Fruit fly (Drosophila melanogaster) whole organism, embryonic: ENCODE data around the gene CG42558.

Experiments
- Atf-2 ChIP-seq: fragments of 200-800 bp; sonication (Bioruptor generic); optimal IDR thresholded peaks from 2 replicates; lab custom pipeline; 2016; ENCODE audit warnings: missing biosample characterization, missing genetic modification characterization
- BEAF-32 ChIP-seq: fragments of 200-800 bp; sonication (Bioruptor generic); optimal IDR thresholded peaks from 3 replicates; lab custom pipeline; 2017; ENCODE audit warnings: missing biosample characterization, missing genetic modification characterization, mild to moderate bottlenecking, moderate library complexity, missing genetic modification reagents
- Bdp1 ChIP-seq: fragments of 200-800 bp; sonication (Bioruptor generic); optimal IDR thresholded peaks from 3 replicates; lab custom pipeline; 2016; ENCODE audit warnings: missing biosample characterization, missing genetic modification characterization
- Bteb2 ChIP-seq: fragments of 200-800 bp; sonication (Bioruptor generic); optimal IDR thresholded peaks from 2 replicates; lab custom pipeline; 2016; ENCODE audit warnings: missing biosample characterization, missing genetic modification characterization
- CG11456 ChIP-seq: fragments of 200-800 bp; sonication (Bioruptor generic); IDR thresholded peaks from 3 replicates; pipeline ENCODE4 v1.3.6; 2022; ENCODE audit warnings: missing biosample characterization, missing genetic modification characterization
- CG11696 ChIP-seq: fragments of 200-800 bp; sonication (Bioruptor generic); IDR thresholded peaks from 2 replicates; pipeline ENCODE4 v1.3.6; 2022; ENCODE audit warnings: missing biosample characterization, missing genetic modification characterization
- CG12769 ChIP-seq: fragments of 200-800 bp; sonication (Bioruptor generic); optimal IDR thresholded peaks from 2 replicates; lab custom pipeline; 2019; ENCODE audit warnings: missing biosample characterization, mild to moderate bottlenecking, missing genetic modification characterization, moderate library complexity
- CG15073 ChIP-seq: fragments of 200-800 bp; sonication (Bioruptor generic); optimal IDR thresholded peaks from 2 replicates; lab custom pipeline; 2016; ENCODE audit warnings: missing biosample characterization, missing genetic modification characterization
- CG15269 ChIP-seq: fragments of 200-800 bp; sonication (Bioruptor generic); optimal IDR thresholded peaks from 2 replicates; lab custom pipeline; 2018; ENCODE audit warnings: missing biosample characterization, mild to moderate bottlenecking, missing genetic modification characterization, moderate library complexity
- CG16779 ChIP-seq: fragments of 200-800 bp; sonication (Bioruptor generic); IDR thresholded peaks from 2 replicates; pipeline ENCODE4 v1.3.6; 2022; ENCODE audit warnings: missing biosample characterization, missing genetic modification characterization
- CG17568 ChIP-seq: fragments of 200-800 bp; sonication (Bioruptor generic); optimal IDR thresholded peaks from 2 replicates; lab custom pipeline; 2018; ENCODE audit warnings: missing biosample characterization, mild to moderate bottlenecking, missing genetic modification characterization, moderate library complexity
- CG18476 ChIP-seq: fragments of 200-800 bp; sonication (Bioruptor generic); optimal IDR thresholded peaks from 2 replicates; lab custom pipeline; 2016; ENCODE audit warnings: missing biosample characterization, mild to moderate bottlenecking, missing genetic modification characterization
- CG2202 ChIP-seq: fragments of 200-800 bp; sonication (Bioruptor generic); optimal IDR thresholded peaks from 2 replicates; lab custom pipeline; 2018; ENCODE audit warnings: missing biosample characterization, mild to moderate bottlenecking, missing genetic modification characterization
- CG31224 ChIP-seq: fragments of 200-800 bp; sonication (Bioruptor generic); IDR thresholded peaks from 2 replicates; pipeline ENCODE4 v1.3.6; 2022; ENCODE audit warnings: missing biosample characterization, missing genetic modification characterization
- CG31388 ChIP-seq: fragments of 200-800 bp; sonication (Bioruptor generic); optimal IDR thresholded peaks from 2 replicates; lab custom pipeline; 2016; ENCODE audit warnings: missing biosample characterization, missing genetic modification characterization
- CG31441 ChIP-seq: fragments of 200-800 bp; sonication (Bioruptor generic); IDR thresholded peaks from 2 replicates; pipeline ENCODE4 v1.3.6; 2022; ENCODE audit warnings: missing biosample characterization, missing genetic modification characterization
- CG4282 ChIP-seq: fragments of 200-800 bp; sonication (Bioruptor generic); optimal IDR thresholded peaks from 2 replicates; lab custom pipeline; 2016; ENCODE audit warnings: missing biosample characterization, missing genetic modification characterization
- CG4707 ChIP-seq: fragments of 200-800 bp; sonication (Bioruptor generic); optimal IDR thresholded peaks from 2 replicates; lab custom pipeline; 2018; ENCODE audit warnings: missing biosample characterization, mild to moderate bottlenecking, missing genetic modification characterization, moderate library complexity
- CG5180 ChIP-seq: fragments of 200-800 bp; sonication (Bioruptor generic); optimal IDR thresholded peaks from 3 replicates; lab custom pipeline; 2017; ENCODE audit warnings: missing biosample characterization, missing genetic modification characterization, mild to moderate bottlenecking, moderate library complexity, missing genetic modification reagents
- CG6689 ChIP-seq: fragments of 200-800 bp; sonication (Bioruptor generic); IDR thresholded peaks from 2 replicates; pipeline ENCODE4 v1.3.6; 2022; ENCODE audit warnings: missing biosample characterization, missing genetic modification characterization
- CG7271 ChIP-seq: fragments of 200-800 bp; sonication (Bioruptor generic); optimal IDR thresholded peaks from 2 replicates; lab custom pipeline; 2018; ENCODE audit warnings: missing biosample characterization, mild to moderate bottlenecking, missing genetic modification characterization, moderate library complexity
- CG8944 ChIP-seq: fragments of 200-800 bp; sonication (Bioruptor generic); optimal IDR thresholded peaks from 3 replicates; lab custom pipeline; 2016; ENCODE audit warnings: missing biosample characterization, missing genetic modification characterization
- Dad ChIP-seq: fragments of 200-800 bp; sonication (Bioruptor generic); optimal IDR thresholded peaks from 3 replicates; lab custom pipeline; 2016; ENCODE audit warnings: missing biosample characterization, missing genetic modification characterization
- Dbx ChIP-seq: fragments of 200-800 bp; sonication (Bioruptor generic); IDR thresholded peaks from 3 replicates; pipeline ENCODE4 v1.3.6; 2022; ENCODE audit warnings: missing biosample characterization, missing genetic modification characterization
- Dek ChIP-seq: fragments of 200-800 bp; sonication (Bioruptor generic); optimal IDR thresholded peaks from 3 replicates; lab custom pipeline; 2019; ENCODE audit warnings: missing biosample characterization, mild to moderate bottlenecking, missing genetic modification characterization, moderate library complexity
- Fer1 ChIP-seq: fragments of 200-800 bp; sonication (Bioruptor generic); optimal IDR thresholded peaks from 2 replicates; lab custom pipeline; 2017; ENCODE audit warnings: missing biosample characterization, mild to moderate bottlenecking, missing genetic modification characterization
- Gug ChIP-seq: fragments of 200-800 bp; sonication (Bioruptor generic); IDR thresholded peaks from 4 replicates; pipeline ENCODE4 v1.3.6; 2022; ENCODE audit warnings: missing biosample characterization, missing genetic modification characterization
- HmgD ChIP-seq: fragments of 200-800 bp; sonication (Bioruptor generic); optimal IDR thresholded peaks from 3 replicates; lab custom pipeline; 2016; ENCODE audit warnings: missing biosample characterization, missing genetic modification characterization
- Kr ChIP-seq: fragments of 200-800 bp; sonication (Bioruptor generic); optimal IDR thresholded peaks from 2 replicates; lab custom pipeline; 2017; ENCODE audit warnings: missing biosample characterization, mild to moderate bottlenecking, missing genetic modification characterization
- Sox102F ChIP-seq: fragments of 200-800 bp; sonication (Bioruptor generic); optimal IDR thresholded peaks from 2 replicates; lab custom pipeline; 2018; ENCODE audit warnings: missing biosample characterization, mild to moderate bottlenecking, missing genetic modification characterization, moderate library complexity
- Taf1 ChIP-seq: fragments of 200-800 bp; sonication (Bioruptor generic); IDR thresholded peaks from 2 replicates; pipeline ENCODE4 v1.3.6; 2022; ENCODE audit warnings: missing biosample characterization, missing genetic modification characterization
- Tbp ChIP-seq: fragments of >200 bp; optimal IDR thresholded peaks from 2 replicates; lab custom pipeline; 2018; ENCODE audit warnings: missing biosample characterization, missing genetic modification characterization
- amos ChIP-seq: fragments of 200-800 bp; sonication (Bioruptor generic); IDR thresholded peaks from 2 replicates; pipeline ENCODE4 v1.3.6; 2022; ENCODE audit warnings: missing biosample characterization, missing genetic modification characterization; ENCODE audit not compliant: partially characterized antibody
- ci ChIP-seq: fragments of 200-800 bp; sonication (Bioruptor generic); IDR thresholded peaks from 3 replicates; pipeline ENCODE4 v1.3.6; 2022; ENCODE audit warnings: missing biosample characterization, missing genetic modification characterization
- da ChIP-seq: fragments of 200-800 bp; sonication (Bioruptor generic); optimal IDR thresholded peaks from 2 replicates; lab custom pipeline; 2016; ENCODE audit warnings: missing biosample characterization, missing genetic modification characterization
- disco-r ChIP-seq: fragments of 200-800 bp; sonication (Bioruptor generic); optimal IDR thresholded peaks from 2 replicates; lab custom pipeline; 2016; ENCODE audit warnings: missing biosample characterization, missing genetic modification characterization
- hkb ChIP-seq, 2 experiments: fragments of 200-800 bp in 1 of 2; fragments of >200 bp in 1 of 2; sonication (Bioruptor generic) in 1 of 2; IDR thresholded peaks in 1 of 2; optimal IDR thresholded peaks in 1 of 2; 2 replicates each; pipeline versions ENCODE4 v1.3.6 to Lab custom; 2017 to 2022; ENCODE audit warnings: missing biosample characterization in 1 of 2, missing genetic modification characterization in 1 of 2
- hth ChIP-seq: fragments of >200 bp; optimal IDR thresholded peaks from 2 replicates; lab custom pipeline; 2017; ENCODE audit warnings: inconsistent platforms
- jumu ChIP-seq: fragments of 200-800 bp; sonication (Bioruptor generic); optimal IDR thresholded peaks from 3 replicates; lab custom pipeline; 2016; ENCODE audit warnings: missing biosample characterization, missing genetic modification characterization
- kni ChIP-seq: fragments of 200-800 bp; sonication (Bioruptor generic); optimal IDR thresholded peaks from 3 replicates; lab custom pipeline; 2017; ENCODE audit warnings: mild to moderate bottlenecking, missing biosample characterization, missing genetic modification reagents, missing genetic modification characterization
- otp ChIP-seq: fragments of 200-800 bp; sonication (Bioruptor generic); IDR thresholded peaks from 3 replicates; pipeline ENCODE4, ENCODE4 v1.3.6; 2022; ENCODE audit warnings: missing biosample characterization, missing genetic modification characterization
- pfk ChIP-seq: fragments of 200-800 bp; sonication (Bioruptor generic); optimal IDR thresholded peaks from 2 replicates; lab custom pipeline; 2018; ENCODE audit warnings: missing biosample characterization, mild to moderate bottlenecking, missing genetic modification characterization, moderate library complexity
- pho ChIP-seq: fragments of 200-800 bp; sonication (Bioruptor generic); optimal IDR thresholded peaks from 2 replicates; lab custom pipeline; 2016; ENCODE audit warnings: missing biosample characterization, missing genetic modification characterization
- ro ChIP-seq: fragments of 200-800 bp; sonication (Bioruptor generic); IDR thresholded peaks from 2 replicates; pipeline ENCODE4 v1.3.6; 2022; ENCODE audit warnings: missing biosample characterization, missing genetic modification characterization
- scrt ChIP-seq: fragments of 200-800 bp; sonication (Bioruptor generic); optimal IDR thresholded peaks from 2 replicates; lab custom pipeline; 2018; ENCODE audit warnings: missing biosample characterization, mild to moderate bottlenecking, missing genetic modification characterization, moderate library complexity
- sd ChIP-seq: fragments of 200-800 bp; sonication (Bioruptor generic); optimal IDR thresholded peaks from 3 replicates; lab custom pipeline; 2018; ENCODE audit warnings: missing biosample characterization, mild to moderate bottlenecking, missing genetic modification characterization, moderate library complexity
- tap ChIP-seq: fragments of 200-800 bp; optimal IDR thresholded peaks from 3 replicates; lab custom pipeline; 2019; ENCODE audit warnings: missing biosample characterization, mild to moderate bottlenecking, missing genetic modification characterization, moderate library complexity
- tx ChIP-seq: fragments of 200-800 bp; sonication (Bioruptor generic); optimal IDR thresholded peaks from 2 replicates; lab custom pipeline; 2016; ENCODE audit warnings: missing biosample characterization, missing genetic modification characterization
- wor ChIP-seq: fragments of 200-800 bp; sonication (Bioruptor generic); IDR thresholded peaks from 2 replicates; pipeline ENCODE4 v1.3.6; 2022; ENCODE audit warnings: missing biosample characterization, missing genetic modification characterization
- z ChIP-seq: fragments of 200-800 bp; sonication (Bioruptor generic); IDR thresholded peaks from 3 replicates; pipeline ENCODE4 v1.3.6; 2022; ENCODE audit warnings: missing biosample characterization, missing genetic modification characterization

Gene CG42558

DNA sequence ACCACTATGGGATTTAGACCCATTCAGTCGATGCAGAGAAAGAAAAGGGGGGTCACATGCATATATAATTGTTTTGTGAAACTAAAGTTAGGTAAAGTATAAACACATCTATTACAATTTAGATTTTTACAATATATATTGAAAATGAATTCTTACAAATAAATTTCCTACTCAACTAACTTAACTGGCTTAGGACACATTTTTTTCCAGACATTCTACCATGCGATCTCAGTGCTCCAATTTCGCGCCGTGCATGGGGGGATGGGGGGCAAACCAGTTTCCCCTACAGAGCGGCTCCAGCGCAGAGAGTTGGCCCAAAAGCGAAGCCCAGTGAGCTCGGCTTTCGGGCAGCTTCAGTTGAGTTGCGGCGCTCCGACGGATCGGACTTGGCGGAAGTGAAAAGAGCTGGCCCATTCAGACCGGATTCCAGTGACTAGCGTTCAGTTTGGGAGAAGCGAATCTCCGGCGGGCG is 50.0 kb downstream of the CG42558 start, which contains the start of gene CG7896 (continued):
- TF ChIP-seq pfk: no peak
- TF ChIP-seq CG31441 (GFP tag; lab: Robert Waterston, UW): peak; percentile 84
- peak; percentile 24 for TF ChIP-seq Dek
- 0 out of 2 replicates have a peak, but pooled peaks have one; percentile 56 for TF ChIP-seq ro (GFP tag; lab: Robert Waterston, UW)
- peak; percentile 78 for TF ChIP-seq Fer1
- peak; percentile 19 for TF ChIP-seq sd
- no peak for TF ChIP-seq CG4282 (GFP tag; lab: Kevin White, UChicago)
- TF ChIP-seq Dbx: peak; percentile 80
- TF ChIP-seq kni (GFP tag; lab: Kevin White, UChicago): peak; percentile 58
- TF ChIP-seq Bteb2 (GFP tag; lab: Kevin White, UChicago): peak; percentile 10
- no peak for TF ChIP-seq da
- TF ChIP-seq z (GFP tag; lab: Robert Waterston, UW): no peak
- no peak for TF ChIP-seq BEAF-32
- TF ChIP-seq CG15269 (tag; lab: Kevin White, UChicago): peak; percentile 74
- no peak for TF ChIP-seq CG7271 (tag; lab: Kevin White, UChicago)
- peak; percentile 40 for TF ChIP-seq CG5180
- TF ChIP-seq HmgD (GFP tag; lab: Kevin White, UChicago): no peak
- 0 out of 2 replicates have a peak, but pooled peaks have one; percentile 23 for TF ChIP-seq CG16779 (GFP tag; lab: Robert Waterston, UW)
- peak; percentile 72 for TF ChIP-seq CG31224 (GFP tag; lab: Robert Waterston, UW)
- no peak for TF ChIP-seq tx (GFP tag; lab: Kevin White, UChicago)
- TF ChIP-seq CG6689 (GFP tag; lab: Robert Waterston, UW): peak; percentile 76
- TF ChIP-seq hkb (optimal IDR thresholded peaks at IDR 0.05; lab: Kevin White, UChicago): no peak
- peak; percentile 88 for TF ChIP-seq hkb (GFP tag; IDR thresholded peaks at IDR 0.05; lab: Robert Waterston, UW)
- TF ChIP-seq scrt: peak; percentile 61
- peak; percentile 25 for TF ChIP-seq CG2202 (tag; lab: Kevin White, UChicago)
- TF ChIP-seq CG18476 (GFP tag; lab: Kevin White, UChicago): peak; percentile 11
- TF ChIP-seq CG11456 (GFP tag; lab: Robert Waterston, UW): peak; percentile 76; the same call in 1 of the 3 replicates
- no peak for TF ChIP-seq CG15073 (GFP tag; lab: Kevin White, UChicago)
- no peak for TF ChIP-seq Bdp1 (GFP tag; lab: Kevin White, UChicago)
- TF ChIP-seq hth: no peak
- TF ChIP-seq CG17568: no peak
- no peak for TF ChIP-seq disco-r
- TF ChIP-seq amos (GFP tag; lab: Robert Waterston, UW): no peak
- TF ChIP-seq otp (GFP tag; lab: Robert Waterston, UW): peak; percentile 59; the same call in 1 of the 3 replicates
- peak; percentile 48 for TF ChIP-seq tap
- TF ChIP-seq CG8944 (GFP tag; lab: Kevin White, UChicago): no peak
- TF ChIP-seq Gug (GFP tag; lab: Robert Waterston, UW): peak; percentile 71
- no peak for TF ChIP-seq pho (GFP tag; lab: Kevin White, UChicago)
- peak; percentile 75 for TF ChIP-seq wor (GFP tag; lab: Robert Waterston, UW)
- no peak for TF ChIP-seq CG31388
- no peak for TF ChIP-seq Atf-2 (GFP tag; lab: Kevin White, UChicago)
- peak; percentile 71 for TF ChIP-seq Taf1 (GFP tag; lab: Robert Waterston, UW)
- TF ChIP-seq Kr (GFP tag; lab: Kevin White, UChicago): no peak
- no peak for TF ChIP-seq Tbp (GFP tag; lab: Kevin White, UChicago)
- TF ChIP-seq CG4707 (GFP tag; lab: Kevin White, UChicago): no peak
- peak; percentile 63 for TF ChIP-seq Sox102F (GFP tag; lab: Kevin White, UChicago)
- TF ChIP-seq ci: peak; percentile 58; the same call in 1 of the 3 replicates
- no peak for TF ChIP-seq Dad (GFP tag; lab: Kevin White, UChicago)
- TF ChIP-seq CG12769 (tag; lab: Kevin White, UChicago): peak; percentile 67
- no peak for TF ChIP-seq jumu (GFP tag; lab: Kevin White, UChicago)
- TF ChIP-seq CG11696 (GFP tag; lab: Robert Waterston, UW): no peak
